Fruit fly (Drosophila melanogaster): ENCODE measurements around the gene CG4592.

- peak; percentile 73 for TF ChIP-seq CG9797 (GFP tag; optimal IDR thresholded peaks at IDR 0.05)
- TF ChIP-seq run (tag; optimal IDR thresholded peaks at IDR 0.05) = no peak
Observed at dm6 chr2L:9912570-9913260, 8.7 kb upstream of the CG4592 start, which contains the start of the genes Etl1 and Srp54.
